Worm (Caenorhabditis elegans) whole organism, early embryonic: ENCODE measurements around the gene fipr-12.

Experiments
- B0310.2 ChIP-seq: sonication (generic microtip); optimal IDR thresholded peaks from 2 replicates; lab custom pipeline; 2016; ENCODE audit warnings: mild to moderate bottlenecking, missing genetic modification characterization, missing compliant biosample characterization
- F13C5.2 ChIP-seq: sonication (generic microtip); optimal IDR thresholded peaks from 2 replicates; lab custom pipeline; 2017; ENCODE audit warnings: mild to moderate bottlenecking, missing genetic modification characterization, inconsistent platforms, missing compliant biosample characterization
- aly-1 ChIP-seq: sonication (generic microtip); optimal IDR thresholded peaks from 2 replicates; lab custom pipeline; 2016; ENCODE audit warnings: missing genetic modification characterization, missing compliant biosample characterization
- ama-1 ChIP-seq: fragments of 150-350 bp; optimal IDR thresholded peaks from 2 replicates; lab custom pipeline; 2014
- ceh-13 ChIP-seq: fragments of 200-800 bp; sonication (Bioruptor generic); optimal IDR thresholded peaks from 2 replicates; lab custom pipeline; 2018; ENCODE audit warnings: mild to moderate bottlenecking, missing genetic modification characterization, missing compliant biosample characterization
- ceh-36 ChIP-seq: sonication (generic microtip); optimal IDR thresholded peaks from 2 replicates; lab custom pipeline; 2016; ENCODE audit warnings: missing genetic modification characterization, inconsistent platforms, missing compliant biosample characterization
- ets-7 ChIP-seq: sonication (generic microtip); optimal IDR thresholded peaks from 2 replicates; lab custom pipeline; 2016; ENCODE audit warnings: missing genotype, missing genetic modification characterization, missing compliant biosample characterization
- flt-1 ChIP-seq: fragments of 200-800 bp; sonication (Bioruptor generic); IDR thresholded peaks from 2 replicates; pipeline ENCODE4 v1.3.6; 2022; ENCODE audit warnings: missing genetic modification characterization, missing compliant biosample characterization
- hmbx-1 ChIP-seq: sonication (generic microtip); optimal IDR thresholded peaks from 2 replicates; lab custom pipeline; 2016; ENCODE audit warnings: mild to moderate bottlenecking, missing genetic modification characterization, missing compliant biosample characterization
- hmg-4 ChIP-seq: fragments of 200-800 bp; sonication (Bioruptor generic); optimal IDR thresholded peaks from 2 replicates; lab custom pipeline; 2018; ENCODE audit warnings: mild to moderate bottlenecking, missing genetic modification characterization, missing compliant biosample characterization
- hnd-1 ChIP-seq: sonication (generic microtip); optimal IDR thresholded peaks from 2 replicates; lab custom pipeline; 2016; ENCODE audit warnings: missing genetic modification characterization, missing compliant biosample characterization
- pes-1 ChIP-seq: fragments of 200-800 bp; sonication (Bioruptor generic); IDR thresholded peaks from 2 replicates; pipeline ENCODE4 v1.3.6; 2022; ENCODE audit warnings: missing genetic modification reagents, missing genetic modification characterization, missing compliant biosample characterization
- scrt-1 ChIP-seq: fragments of 200-800 bp; sonication (Bioruptor generic); IDR thresholded peaks from 2 replicates; pipeline ENCODE4 v1.3.6; 2022; ENCODE audit warnings: missing genetic modification characterization, missing compliant biosample characterization
- sea-1 ChIP-seq: fragments of 200-800 bp; sonication (Bioruptor generic); conservative IDR thresholded peaks from 2 replicates; pipeline ENCODE4 v1.3.6; 2022; ENCODE audit warnings: missing genetic modification characterization, missing compliant biosample characterization
- tbx-11 ChIP-seq: fragments of 200-800 bp; sonication (Bioruptor generic); IDR thresholded peaks from 2 replicates; pipeline ENCODE4 v1.3.6; 2022; ENCODE audit warnings: missing genetic modification characterization, missing compliant biosample characterization
- tbx-37 ChIP-seq: fragments of 200-800 bp; sonication (Bioruptor generic); conservative IDR thresholded peaks from 2 replicates; pipeline ENCODE4 v1.3.6; 2022; ENCODE audit warnings: missing genetic modification reagents, missing genetic modification characterization, missing compliant biosample characterization
- tra-4 ChIP-seq: sonication (generic microtip); optimal IDR thresholded peaks from 2 replicates; lab custom pipeline; 2017; ENCODE audit warnings: missing genetic modification characterization, missing compliant biosample characterization

fipr-12 gene

DNA sequence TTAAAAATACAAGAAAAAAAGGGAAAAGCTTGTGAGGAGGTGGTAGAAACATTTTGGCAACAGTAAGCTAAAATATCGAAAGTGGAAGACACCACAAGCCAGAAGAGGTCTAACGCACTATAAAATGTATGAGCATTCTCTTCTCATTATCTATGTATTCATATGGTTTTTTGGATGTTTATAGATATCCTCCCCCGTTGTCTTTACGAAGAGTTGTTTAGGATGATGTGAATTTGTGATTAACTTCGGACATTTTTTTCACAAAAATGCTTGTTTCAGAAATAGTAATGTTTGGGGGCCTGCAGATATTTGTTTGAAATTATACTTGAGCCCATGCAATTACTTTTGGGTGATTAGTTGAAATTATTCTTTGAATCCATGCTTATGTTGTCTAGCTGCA is 28.1 kb upstream of the fipr-12 start, which contains the start of gene mec-9:
Gene mec-9, minus strand, starts transcription at position 101 of the 400 bp plus-strand sequence.
- TF ChIP-seq ets-7 (no peak), tbx-11 (GFP tag; lab: Robert Waterston, UW) (no peak), tbx-37 (no peak), aly-1 (tag; lab: Kevin White, UChicago) (no peak), F13C5.2 (tag; lab: Kevin White, UChicago) (no peak), sea-1 (GFP tag; lab: Robert Waterston, UW) (no peak), B0310.2 (no peak), tra-4 (tag; lab: Kevin White, UChicago) (no peak), ama-1 (no peak), hmg-4 (GFP tag; lab: Kevin White, UChicago) (no peak), hnd-1 (no peak), hmbx-1 (tag; lab: Kevin White, UChicago) (no peak), pes-1 (GFP tag; lab: Robert Waterston, UW) (no peak), scrt-1 (no peak), flt-1 (no peak), ceh-13 (GFP tag; lab: Kevin White, UChicago) (no peak)

DNA sequence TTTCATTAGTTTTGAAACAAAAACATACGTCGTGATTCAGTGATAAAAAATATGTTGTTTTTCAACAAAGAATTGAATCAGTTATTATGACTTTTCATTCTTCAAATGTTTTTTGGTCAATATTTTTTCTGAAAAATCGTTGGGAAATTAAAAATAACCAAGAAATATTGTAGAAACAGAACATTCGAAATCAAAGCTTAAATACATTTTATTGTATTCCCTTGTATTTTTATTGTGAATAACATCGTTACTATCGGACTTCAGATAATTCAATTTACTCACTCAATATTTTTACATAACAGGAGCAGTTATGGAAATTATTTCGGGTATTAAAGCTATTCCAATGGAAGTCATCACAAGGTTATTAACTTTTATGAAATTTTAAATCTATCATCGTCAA is 26.5 kb upstream of the fipr-12 start, which contains the start of gene C50H2.4:
Gene C50H2.4, plus strand, starts transcription at position 301 of the 400 bp plus-strand sequence.
- TF ChIP-seq sea-1 (GFP tag; lab: Robert Waterston, UW) (no peak), hmg-4 (GFP tag; lab: Kevin White, UChicago) (no peak), aly-1 (tag; lab: Kevin White, UChicago) (no peak), F13C5.2 (tag; lab: Kevin White, UChicago) (no peak), tbx-11 (GFP tag; lab: Robert Waterston, UW) (no peak), ceh-36 (tag; lab: Kevin White, UChicago) (no peak), ceh-13 (GFP tag; lab: Kevin White, UChicago) (no peak), tbx-37 (no peak), hnd-1 (no peak)

DNA sequence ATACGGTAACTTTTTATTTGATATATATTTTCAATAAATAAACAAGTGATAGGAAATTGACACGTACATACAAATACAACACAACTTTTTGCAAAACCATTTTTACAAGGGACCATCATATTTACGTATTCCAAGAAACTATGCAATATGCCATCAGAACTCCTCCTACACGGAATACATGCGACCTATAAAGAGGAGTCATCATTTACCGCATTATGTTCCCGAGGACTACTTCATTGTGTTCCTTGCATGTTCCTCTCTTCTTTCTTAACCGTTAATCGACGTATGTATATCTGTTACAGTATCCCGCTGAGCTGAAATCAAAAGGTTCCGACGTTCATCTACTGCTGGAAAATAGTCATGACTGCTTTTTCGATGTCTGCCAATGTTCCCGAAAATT is 24.7 kb upstream of the fipr-12 start, which contains the start of gene C50H2.5:
Gene C50H2.5, plus strand, starts transcription at position 301 of the 400 bp plus-strand sequence.
- no peak for TF ChIP-seq pes-1 (GFP tag; lab: Robert Waterston, UW)
- no peak for TF ChIP-seq hmg-4 (GFP tag; lab: Kevin White, UChicago)
- no peak for TF ChIP-seq ama-1

DNA sequence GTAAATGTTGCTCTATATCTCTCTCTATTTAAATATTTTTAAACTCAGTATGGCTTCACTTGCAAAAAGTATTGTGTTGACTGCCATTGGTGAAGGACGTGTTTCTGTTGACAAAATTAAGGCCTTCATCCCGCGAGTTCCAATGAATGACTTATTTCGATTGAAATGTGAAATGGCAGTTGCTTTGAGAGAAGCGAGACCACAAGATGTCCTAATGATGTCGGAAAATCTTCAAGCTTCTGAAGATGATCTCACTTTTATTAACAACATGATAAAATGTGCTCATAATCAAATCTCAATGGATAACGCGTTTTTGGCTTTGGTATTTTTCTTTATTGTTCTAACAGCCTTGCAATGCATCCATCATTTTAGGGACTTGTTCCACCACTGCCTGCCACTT is 21.9 kb upstream of the fipr-12 start, which contains the start of gene ceh-75:
Gene ceh-75, plus strand, starts transcription at position 50 of the 400 bp plus-strand sequence.
- TF ChIP-seq aly-1 (tag; lab: Kevin White, UChicago) (no peak), tra-4 (tag; lab: Kevin White, UChicago) (no peak), ceh-36 (tag; lab: Kevin White, UChicago) (no peak), scrt-1 (no peak), ceh-13 (GFP tag; lab: Kevin White, UChicago) (no peak), F13C5.2 (tag; lab: Kevin White, UChicago) (no peak), hmg-4 (GFP tag; lab: Kevin White, UChicago) (no peak)

DNA sequence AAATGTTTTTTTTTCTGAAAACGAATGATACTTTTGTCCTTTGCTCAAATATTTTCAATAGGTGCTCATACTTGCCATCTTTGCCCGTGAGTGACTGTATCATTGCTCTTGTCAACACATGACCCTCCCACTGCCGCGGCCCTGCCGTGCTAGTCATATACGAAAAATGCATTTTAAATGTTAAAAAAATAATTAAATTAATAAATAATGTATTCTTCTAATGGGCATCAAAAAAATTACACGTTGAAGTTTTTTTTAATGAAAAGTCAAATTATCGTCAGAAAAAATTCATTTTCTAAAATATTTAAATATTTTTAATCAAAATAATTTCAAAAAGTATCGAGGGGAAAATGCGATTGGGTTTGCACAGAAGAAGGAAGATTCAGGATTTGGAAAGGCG is 20.7 kb upstream of the fipr-12 start, which contains the start of gene C50H2.7:
Gene C50H2.7, plus strand, starts transcription at position 301 of the 400 bp plus-strand sequence.
- TF ChIP-seq hnd-1 (no peak), B0310.2 (no peak), hmbx-1 (tag; lab: Kevin White, UChicago) (no peak), F13C5.2 (tag; lab: Kevin White, UChicago) (no peak), flt-1 (no peak), ceh-13 (GFP tag; lab: Kevin White, UChicago) (no peak), sea-1 (GFP tag; lab: Robert Waterston, UW) (no peak), hmg-4 (GFP tag; lab: Kevin White, UChicago) (no peak)

DNA sequence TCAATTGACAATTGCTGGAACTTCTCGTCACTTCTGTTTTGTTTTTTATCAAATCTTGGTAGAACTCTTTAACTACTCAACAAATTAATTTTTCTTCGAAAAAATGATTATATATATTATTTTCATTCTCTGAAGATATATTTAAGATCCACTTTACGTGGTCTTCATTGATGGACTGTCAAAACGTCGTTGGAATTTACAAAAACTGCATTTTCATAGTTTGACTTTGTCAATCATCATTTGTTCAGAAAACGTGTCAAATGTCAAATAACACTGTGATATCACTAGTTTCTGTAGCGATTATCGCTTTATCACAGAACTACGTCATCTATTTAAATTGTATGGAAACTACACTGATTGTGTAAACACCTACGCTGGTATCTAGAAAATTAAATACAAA is 18.8 kb upstream of the fipr-12 start:
- no peak for TF ChIP-seq pes-1 (GFP tag; lab: Robert Waterston, UW)
- no peak for TF ChIP-seq tra-4 (tag; lab: Kevin White, UChicago)
- no peak for TF ChIP-seq aly-1 (tag; lab: Kevin White, UChicago)
- no peak for TF ChIP-seq flt-1
- TF ChIP-seq tbx-11 (GFP tag; lab: Robert Waterston, UW): no peak
- no peak for TF ChIP-seq ets-7
- no peak for TF ChIP-seq hnd-1
- no peak for TF ChIP-seq hmg-4 (GFP tag; lab: Kevin White, UChicago)
- TF ChIP-seq hmbx-1 (tag; lab: Kevin White, UChicago): no peak
- TF ChIP-seq sea-1 (GFP tag; lab: Robert Waterston, UW): no peak
- no peak for TF ChIP-seq ama-1
- TF ChIP-seq tbx-37: no peak
- TF ChIP-seq F13C5.2 (tag; lab: Kevin White, UChicago): no peak
- no peak for TF ChIP-seq B0310.2
- TF ChIP-seq ceh-36 (tag; lab: Kevin White, UChicago): no peak
- no peak for TF ChIP-seq scrt-1

DNA sequence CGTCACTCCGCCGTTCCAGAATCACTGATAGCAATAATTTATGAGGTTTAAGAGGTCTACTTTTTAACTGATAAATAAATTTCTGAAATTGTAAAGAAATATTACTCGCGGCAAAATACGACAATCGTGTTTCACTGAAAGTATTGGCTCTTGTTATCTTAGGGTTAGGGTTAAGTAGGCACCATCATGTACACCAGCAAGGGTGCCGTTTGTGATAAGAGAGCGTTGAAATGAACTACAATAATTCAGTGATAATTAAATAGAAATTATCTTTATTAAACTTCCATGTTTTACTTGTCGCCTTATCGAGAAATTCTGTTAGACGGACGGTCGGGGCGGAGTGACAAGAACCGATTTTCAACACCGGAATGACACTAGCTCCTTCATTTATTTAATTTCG is 17.5 kb upstream of the fipr-12 start:
- TF ChIP-seq ceh-36 (tag; lab: Kevin White, UChicago): no peak
- TF ChIP-seq pes-1 (GFP tag; lab: Robert Waterston, UW): no peak
- TF ChIP-seq tbx-11 (GFP tag; lab: Robert Waterston, UW): no peak
- no peak for TF ChIP-seq ets-7
- no peak for TF ChIP-seq F13C5.2 (tag; lab: Kevin White, UChicago)
- TF ChIP-seq sea-1 (GFP tag; lab: Robert Waterston, UW): no peak
- TF ChIP-seq aly-1 (tag; lab: Kevin White, UChicago): no peak
- no peak for TF ChIP-seq ama-1
- TF ChIP-seq scrt-1: no peak
- TF ChIP-seq hmg-4 (GFP tag; lab: Kevin White, UChicago): no peak
- TF ChIP-seq tra-4 (tag; lab: Kevin White, UChicago): no peak
- TF ChIP-seq ceh-13 (GFP tag; lab: Kevin White, UChicago): no peak
- TF ChIP-seq hmbx-1 (tag; lab: Kevin White, UChicago): no peak
- TF ChIP-seq tbx-37: no peak
- no peak for TF ChIP-seq hnd-1
- no peak for TF ChIP-seq flt-1
- no peak for TF ChIP-seq B0310.2

DNA sequence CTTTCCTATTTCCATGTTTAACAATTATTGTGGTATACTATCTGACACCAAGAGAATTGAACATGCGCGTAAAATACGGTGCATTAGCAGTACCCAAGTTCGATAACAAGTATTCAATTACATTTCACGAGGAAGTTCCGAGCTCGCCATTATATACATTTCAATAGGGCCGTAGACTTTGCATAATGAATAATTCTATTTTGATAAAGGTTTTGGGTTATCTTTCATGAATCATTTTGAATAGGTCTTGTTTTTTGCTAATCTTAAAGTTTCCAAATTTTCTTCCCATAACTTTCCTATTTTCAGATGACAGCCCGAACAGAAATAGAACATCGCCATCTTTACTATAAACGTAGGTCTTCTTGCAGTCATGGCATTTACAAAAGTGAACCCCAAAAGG is 16.9 kb upstream of the fipr-12 start, which contains the start of gene C50H2.13:
Gene C50H2.13, plus strand, starts transcription at position 301 of the 400 bp plus-strand sequence.
- no peak for TF ChIP-seq hmg-4 (GFP tag; lab: Kevin White, UChicago)
- TF ChIP-seq flt-1: no peak
- no peak for TF ChIP-seq hnd-1
- no peak for TF ChIP-seq ets-7
- TF ChIP-seq scrt-1: no peak
- TF ChIP-seq tbx-11 (GFP tag; lab: Robert Waterston, UW): no peak
- no peak for TF ChIP-seq tra-4 (tag; lab: Kevin White, UChicago)
- TF ChIP-seq hmbx-1 (tag; lab: Kevin White, UChicago): no peak
- no peak for TF ChIP-seq B0310.2
